Worm (Caenorhabditis elegans) whole organism, L4 larva: ENCODE results near the gene nhr-42.

Experiments
- F10B5.3 ChIP-seq: sonication (generic microtip); optimal IDR thresholded peaks from 2 replicates; lab custom pipeline; 2016; ENCODE audit warnings: mild to moderate bottlenecking, missing genetic modification characterization, missing compliant biosample characterization
- F26F4.8 ChIP-seq: fragments of 200-800 bp; sonication (Bioruptor generic); conservative IDR thresholded peaks from 2 replicates; pipeline ENCODE4 v1.3.6; 2022; ENCODE audit warnings: missing genetic modification characterization, missing compliant biosample characterization
- F37D6.2 ChIP-seq: sonication (generic microtip); optimal IDR thresholded peaks from 2 replicates; lab custom pipeline; 2016; ENCODE audit warnings: mild to moderate bottlenecking, missing genetic modification characterization, missing compliant biosample characterization
- T20F7.1 ChIP-seq: fragments of 200-800 bp; sonication (Bioruptor generic); optimal IDR thresholded peaks from 2 replicates; lab custom pipeline; 2018; ENCODE audit warnings: mild to moderate bottlenecking, missing genetic modification characterization, missing compliant biosample characterization
- T26A8.4 ChIP-seq: fragments of 200-800 bp; sonication (Bioruptor generic); IDR thresholded peaks from 2 replicates; pipeline ENCODE4 v1.3.6; 2022; ENCODE audit warnings: missing genetic modification characterization, missing compliant biosample characterization
- Y105C5A.15 ChIP-seq: fragments of 200-800 bp; sonication (Bioruptor generic); IDR thresholded peaks from 2 replicates; pipeline ENCODE4 v1.3.6; 2022; ENCODE audit warnings: missing genetic modification characterization, missing compliant biosample characterization
- Y75B8A.6 ChIP-seq: fragments of 200-800 bp; sonication (Bioruptor generic); IDR thresholded peaks from 2 replicates; pipeline ENCODE4 v1.3.6; 2022; ENCODE audit warnings: missing genetic modification reagents, missing genetic modification characterization, missing compliant biosample characterization
- aha-1 ChIP-seq: fragments of 150-350 bp; peaks from one replicate; lab custom pipeline; 2014; ENCODE audit warnings: missing biosample characterization, missing genetic modification characterization
- ceh-20 ChIP-seq: fragments of 200-800 bp; sonication (Bioruptor generic); IDR thresholded peaks from 2 replicates; pipeline ENCODE4 v1.3.6; 2022; ENCODE audit warnings: missing genetic modification reagents, missing genetic modification characterization, missing compliant biosample characterization
- ces-1 ChIP-seq: fragments of 150-350 bp; sonication (generic microtip); optimal IDR thresholded peaks from 4 replicates; lab custom pipeline; 2014; ENCODE audit warnings: missing biosample characterization, missing genetic modification reagents, missing genetic modification characterization
- daf-12 ChIP-seq: fragments of 150-350 bp; optimal IDR thresholded peaks from 2 replicates; lab custom pipeline; 2014; ENCODE audit warnings: missing biosample characterization, missing genetic modification reagents, missing genetic modification characterization
- daf-16 ChIP-seq, 3 experiments: sonication (generic microtip); optimal IDR thresholded peaks; 2 replicates each; lab custom pipeline; 2016 to 2017; ENCODE audit warnings: missing genetic modification characterization in 3 of 3, missing genetic modification reagents in 3 of 3, mild to moderate bottlenecking in 2 of 3, missing compliant biosample characterization in 2 of 3, missing biosample characterization in 1 of 3, moderate library complexity in 1 of 3
- daf-19 ChIP-seq: fragments of 200-800 bp; sonication (Bioruptor generic); conservative IDR thresholded peaks from 2 replicates; pipeline ENCODE4 v1.3.6; 2022; ENCODE audit warnings: missing genetic modification characterization, missing compliant biosample characterization
- daf-8 ChIP-seq: fragments of 200-800 bp; sonication (Bioruptor generic); IDR thresholded peaks from 2 replicates; pipeline ENCODE4 v1.3.6; 2022; ENCODE audit warnings: missing genetic modification characterization, missing compliant biosample characterization
- dmd-6 ChIP-seq: fragments of 200-800 bp; sonication (Bioruptor generic); IDR thresholded peaks from 2 replicates; pipeline ENCODE4 v1.3.6; 2022; ENCODE audit warnings: missing genetic modification reagents, missing genetic modification characterization, missing compliant biosample characterization
- duxl-1 ChIP-seq: sonication (generic microtip); optimal IDR thresholded peaks from 2 replicates; lab custom pipeline; 2016; ENCODE audit warnings: mild to moderate bottlenecking, missing genetic modification characterization, moderate library complexity, missing compliant biosample characterization; ENCODE audit not compliant: poor library complexity
- dve-1 ChIP-seq: sonication (generic microtip); optimal IDR thresholded peaks from 2 replicates; lab custom pipeline; 2017; ENCODE audit warnings: antibody characterized with exemption, mild to moderate bottlenecking, missing genetic modification characterization, missing compliant biosample characterization; ENCODE audit not compliant: insufficient read depth
- fos-1 ChIP-seq: fragments of 150-350 bp; optimal IDR thresholded peaks from 2 replicates; lab custom pipeline; 2014; ENCODE audit warnings: missing biosample characterization, missing genetic modification characterization
- hif-1 ChIP-seq, 2 experiments: sonication (generic microtip); optimal IDR thresholded peaks; 2 replicates each; lab custom pipeline; 2016 to 2017; ENCODE audit warnings: missing compliant biosample characterization in 2 of 2, missing genetic modification characterization in 2 of 2, missing genetic modification reagents in 2 of 2, missing genotype in 2 of 2, mild to moderate bottlenecking in 1 of 2
- hlh-11 ChIP-seq: fragments of 200-800 bp; sonication (Bioruptor generic); optimal IDR thresholded peaks from 2 replicates; lab custom pipeline; 2018; ENCODE audit warnings: mild to moderate bottlenecking, missing genetic modification characterization, missing compliant biosample characterization
- hlh-30 ChIP-seq: sonication (generic microtip); optimal IDR thresholded peaks from 2 replicates; lab custom pipeline; 2017; ENCODE audit warnings: antibody characterized with exemption, mild to moderate bottlenecking, missing genetic modification characterization, missing compliant biosample characterization; ENCODE audit not compliant: insufficient read depth
- lin-15B ChIP-seq: fragments of 150-350 bp; sonication (generic microtip); optimal IDR thresholded peaks from 3 replicates; lab custom pipeline; 2014; ENCODE audit warnings: missing biosample characterization, missing genetic modification characterization
- lin-29 ChIP-seq: fragments of 200-800 bp; sonication (Bioruptor generic); IDR thresholded peaks from 2 replicates; pipeline ENCODE4 v1.3.6; 2022; ENCODE audit warnings: missing genetic modification reagents, missing genetic modification characterization, missing compliant biosample characterization
- lin-39 ChIP-seq: fragments of 150-350 bp; optimal IDR thresholded peaks from 2 replicates; lab custom pipeline; 2014; ENCODE audit warnings: missing biosample characterization, missing genetic modification reagents, missing genetic modification characterization
- lir-3 ChIP-seq: sonication (generic microtip); optimal IDR thresholded peaks from 2 replicates; lab custom pipeline; 2016; ENCODE audit warnings: mild to moderate bottlenecking, missing genetic modification characterization, missing compliant biosample characterization
- lsy-2 ChIP-seq, 2 experiments: fragments of 150-350 bp in 1 of 2; sonication (generic microtip) in 1 of 2; optimal IDR thresholded peaks; 2 replicates each; lab custom pipeline; 2014 to 2017; ENCODE audit warnings: missing biosample characterization in 2 of 2, missing genetic modification characterization in 2 of 2
- madf-9 ChIP-seq: fragments of 200-800 bp; sonication (Bioruptor generic); conservative IDR thresholded peaks from 2 replicates; pipeline ENCODE4 v1.3.6; 2022; ENCODE audit warnings: missing genetic modification reagents, missing genetic modification characterization, missing compliant biosample characterization
- mdl-1 ChIP-seq, 2 experiments: fragments of 150-350 bp in 1 of 2; sonication (generic microtip) in 1 of 2; optimal IDR thresholded peaks; 2 replicates each; lab custom pipeline; 2014 to 2017; ENCODE audit warnings: missing biosample characterization in 2 of 2, missing genetic modification characterization in 2 of 2
- mep-1 ChIP-seq: fragments of 150-350 bp; sonication (generic microtip); optimal IDR thresholded peaks from 3 replicates; lab custom pipeline; 2014; ENCODE audit warnings: missing biosample characterization, missing genetic modification characterization
- mes-2 ChIP-seq: sonication (generic microtip); optimal IDR thresholded peaks from 2 replicates; lab custom pipeline; 2016; ENCODE audit warnings: missing genotype, mild to moderate bottlenecking, missing genetic modification characterization, missing compliant biosample characterization; ENCODE audit not compliant: poor library complexity, severe bottlenecking
- mxl-2 ChIP-seq: fragments of 200-800 bp; sonication (Bioruptor generic); conservative IDR thresholded peaks from 2 replicates; pipeline ENCODE4 v1.3.6; 2022; ENCODE audit warnings: missing genetic modification reagents, missing genetic modification characterization, missing compliant biosample characterization
- mxl-3 ChIP-seq: fragments of 200-800 bp; sonication (Bioruptor generic); optimal IDR thresholded peaks from 2 replicates; lab custom pipeline; 2018; ENCODE audit warnings: mild to moderate bottlenecking, missing genetic modification characterization, missing compliant biosample characterization
- nhr-102 ChIP-seq: sonication (generic microtip); optimal IDR thresholded peaks from 2 replicates; lab custom pipeline; 2016; ENCODE audit warnings: mild to moderate bottlenecking, missing genetic modification characterization, moderate library complexity, missing compliant biosample characterization
- nhr-28 ChIP-seq: fragments of 150-350 bp; optimal IDR thresholded peaks from 2 replicates; lab custom pipeline; 2014; ENCODE audit warnings: missing biosample characterization, missing genetic modification characterization
- nhr-48 ChIP-seq: sonication (generic microtip); optimal IDR thresholded peaks from 2 replicates; lab custom pipeline; 2016; ENCODE audit warnings: mild to moderate bottlenecking, missing genetic modification characterization, missing compliant biosample characterization
- pqm-1 ChIP-seq: sonication (generic microtip); optimal IDR thresholded peaks from 2 replicates; lab custom pipeline; 2017; ENCODE audit warnings: missing biosample characterization, missing genetic modification characterization
- saeg-2 ChIP-seq: fragments of 200-800 bp; sonication (Bioruptor generic); IDR thresholded peaks from 2 replicates; pipeline ENCODE4 v1.3.6; 2022; ENCODE audit warnings: missing genetic modification reagents, missing genetic modification characterization, missing compliant biosample characterization
- skn-1 ChIP-seq: fragments of 150-350 bp; optimal IDR thresholded peaks from 2 replicates; lab custom pipeline; 2014; ENCODE audit warnings: missing biosample characterization, missing genetic modification characterization
- spr-3 ChIP-seq: fragments of 200-800 bp; sonication (Bioruptor generic); optimal IDR thresholded peaks from 2 replicates; lab custom pipeline; 2018; ENCODE audit warnings: mild to moderate bottlenecking, missing genetic modification characterization, missing compliant biosample characterization
- vab-7 ChIP-seq: fragments of 200-800 bp; sonication (Bioruptor generic); IDR thresholded peaks from 2 replicates; pipeline ENCODE4 v1.3.6; 2022; ENCODE audit warnings: missing genetic modification reagents, missing genetic modification characterization, missing compliant biosample characterization
- zfp-2 ChIP-seq: sonication (generic microtip); optimal IDR thresholded peaks from 2 replicates; lab custom pipeline; 2016; ENCODE audit warnings: mild to moderate bottlenecking, missing genetic modification characterization, missing compliant biosample characterization
- zip-2 ChIP-seq: fragments of 150-350 bp; optimal IDR thresholded peaks from 2 replicates; lab custom pipeline; 2014; ENCODE audit warnings: missing biosample characterization, missing genetic modification characterization
- ztf-11 ChIP-seq: fragments of 150-350 bp; optimal IDR thresholded peaks from 2 replicates; lab custom pipeline; 2014; ENCODE audit warnings: missing biosample characterization, missing genetic modification characterization

Gene nhr-42

ce11 chrV:6998303-6998884 lies at the start of gene nhr-42:
TSS of gene nhr-42 (plus strand) at chrV:6998819.
- TF ChIP-seq mxl-3 (GFP tag; lab: Kevin White, UChicago): peak; percentile 38
- no peak for TF ChIP-seq daf-16 (GFP tag; optimal IDR thresholded peaks at IDR 0.05; lab: Kevin White, UChicago)
- TF ChIP-seq daf-16 (tag; optimal IDR thresholded peaks at IDR 0.05; lab: Kevin White, UChicago): peak; percentile 51
- peak; percentile 39 for TF ChIP-seq hlh-30 (tag; lab: Kevin White, UChicago)
- TF ChIP-seq Y75B8A.6 (GFP tag; lab: Robert Waterston, UW): no peak
- peak in 1 of 2 experiments; percentile 83 for TF ChIP-seq mdl-1 (tag; optimal IDR thresholded peaks at IDR 0.05; lab: Kevin White, UChicago)
- peak; percentile 79 for TF ChIP-seq nhr-28 (tag; lab: Kevin White, UChicago)
- peak; percentile 22 for TF ChIP-seq pqm-1
- TF ChIP-seq lin-29: no peak
- TF ChIP-seq hlh-11 (tag; lab: Kevin White, UChicago): peak; percentile 52
- no peak for TF ChIP-seq fos-1 (tag; lab: Kevin White, UChicago)
- TF ChIP-seq dmd-6 (GFP tag; lab: Robert Waterston, UW): peak; percentile 54
- no peak for TF ChIP-seq Y105C5A.15 (GFP tag; lab: Robert Waterston, UW)
- no peak for TF ChIP-seq mes-2 (tag; lab: Kevin White, UChicago)
- peak; percentile 19 for TF ChIP-seq dve-1 (tag; lab: Kevin White, UChicago)
- no peak for TF ChIP-seq spr-3
- no peak for TF ChIP-seq zfp-2 (tag; lab: Kevin White, UChicago)
- no peak for TF ChIP-seq nhr-48 (tag; lab: Kevin White, UChicago)
- no peak for TF ChIP-seq vab-7 (GFP tag; lab: Robert Waterston, UW)
- TF ChIP-seq zip-2 (tag; lab: Kevin White, UChicago): no peak
- TF ChIP-seq hif-1 (tag; optimal IDR thresholded peaks at IDR 0.05; lab: Kevin White, UChicago): peak in 1 of 2 experiments; percentile 57
- TF ChIP-seq lsy-2 (tag; optimal IDR thresholded peaks at IDR 0.05; lab: Kevin White, UChicago): peak in 1 of 2 experiments; percentile 20
- TF ChIP-seq mep-1 (tag; lab: Kevin White, UChicago): peak; percentile 20
- TF ChIP-seq F37D6.2: no peak
- peak; percentile 73 for TF ChIP-seq aha-1 (tag; lab: Kevin White, UChicago)
- TF ChIP-seq daf-19 (GFP tag; lab: Robert Waterston, UW): no peak
- no peak for TF ChIP-seq ztf-11 (tag; lab: Kevin White, UChicago)
- no peak for TF ChIP-seq lir-3

- TF ChIP-seq lin-39 (tag; lab: Kevin White, UChicago): no peak
- no peak for TF ChIP-seq daf-12 (tag; lab: Kevin White, UChicago)
- TF ChIP-seq hlh-11 (tag; lab: Kevin White, UChicago): no peak
- TF ChIP-seq skn-1 (tag; lab: Kevin White, UChicago): no peak
- TF ChIP-seq lir-3: no peak
- no peak for TF ChIP-seq ces-1 (GFP tag; lab: Kevin White, UChicago)
Measured at ce11 chrV:6949770-6950169, 48.8 kb upstream of the nhr-42 start, which contains the start of gene Y57E12B.11. TSS of gene Y57E12B.11 (minus strand) at chrV:6949870.

ce11 chrV:6951306-6951705 lies 47.3 kb upstream of the nhr-42 start, which contains the start of gene T07H8.11:
TSS of gene T07H8.11 (minus strand) at chrV:6951406.
- TF ChIP-seq saeg-2 (GFP tag; lab: Robert Waterston, UW) (no peak), ztf-11 (tag; lab: Kevin White, UChicago) (no peak), F26F4.8 (GFP tag; lab: Robert Waterston, UW) (no peak), mxl-2 (GFP tag; lab: Robert Waterston, UW) (no peak), T20F7.1 (GFP tag; lab: Kevin White, UChicago) (no peak), daf-8 (GFP tag; lab: Robert Waterston, UW) (no peak), nhr-102 (tag; lab: Kevin White, UChicago) (no peak), lin-15B (no peak), skn-1 (tag; lab: Kevin White, UChicago) (no peak), zfp-2 (tag; lab: Kevin White, UChicago) (no peak), fos-1 (tag; lab: Kevin White, UChicago) (no peak), T26A8.4 (GFP tag; lab: Robert Waterston, UW) (no peak), F10B5.3 (tag; lab: Kevin White, UChicago) (no peak), dmd-6 (GFP tag; lab: Robert Waterston, UW) (no peak), madf-9 (GFP tag; lab: Robert Waterston, UW) (no peak), nhr-48 (tag; lab: Kevin White, UChicago) (no peak), duxl-1 (no peak), F37D6.2 (no peak), ceh-20 (GFP tag; lab: Robert Waterston, UW) (no peak)
